Worm (Caenorhabditis elegans): ENCODE measurements around the gene C48B4.3.
A peak's percentile ranks its signal among the peaks of the same experiment; 100 is the strongest.

ce11 chrIII:9620148-9620547, 38.0 kb upstream of the C48B4.3 start:
- no peak for TF ChIP-seq elt-3 (tag; optimal IDR thresholded peaks at IDR 0.05)
- no peak for TF ChIP-seq snpc-4 (tag; optimal IDR thresholded peaks at IDR 0.05)
- peak; percentile 82 for TF ChIP-seq F13H6.1 (tag; optimal IDR thresholded peaks at IDR 0.05)
- no peak for TF ChIP-seq ztf-4 (tag; optimal IDR thresholded peaks at IDR 0.05)
- TF ChIP-seq lin-39 (tag; optimal IDR thresholded peaks at IDR 0.05), result no peak
- no peak for TF ChIP-seq zag-1 (tag; optimal IDR thresholded peaks at IDR 0.05)
- TF ChIP-seq R02D3.7 (tag; optimal IDR thresholded peaks at IDR 0.05), result no peak
- no peak for TF ChIP-seq nhr-11 (tag; optimal IDR thresholded peaks at IDR 0.05)
- no peak for TF ChIP-seq unc-39 (tag; optimal IDR thresholded peaks at IDR 0.05)
- TF ChIP-seq unc-62 (GFP tag; optimal IDR thresholded peaks at IDR 0.05), result no peak
- no peak for TF ChIP-seq nhr-6 (tag; optimal IDR thresholded peaks at IDR 0.05)
- no peak for TF ChIP-seq aly-2 (tag; optimal IDR thresholded peaks at IDR 0.05)
- no peak for TF ChIP-seq ztf-11 (tag; optimal IDR thresholded peaks at IDR 0.05)
- peak; percentile 1 for TF ChIP-seq ama-1 (optimal IDR thresholded peaks at IDR 0.05)
